Fruit fly (Drosophila melanogaster): ENCODE data around the gene Boh2.

Gene Boh2

DNA sequence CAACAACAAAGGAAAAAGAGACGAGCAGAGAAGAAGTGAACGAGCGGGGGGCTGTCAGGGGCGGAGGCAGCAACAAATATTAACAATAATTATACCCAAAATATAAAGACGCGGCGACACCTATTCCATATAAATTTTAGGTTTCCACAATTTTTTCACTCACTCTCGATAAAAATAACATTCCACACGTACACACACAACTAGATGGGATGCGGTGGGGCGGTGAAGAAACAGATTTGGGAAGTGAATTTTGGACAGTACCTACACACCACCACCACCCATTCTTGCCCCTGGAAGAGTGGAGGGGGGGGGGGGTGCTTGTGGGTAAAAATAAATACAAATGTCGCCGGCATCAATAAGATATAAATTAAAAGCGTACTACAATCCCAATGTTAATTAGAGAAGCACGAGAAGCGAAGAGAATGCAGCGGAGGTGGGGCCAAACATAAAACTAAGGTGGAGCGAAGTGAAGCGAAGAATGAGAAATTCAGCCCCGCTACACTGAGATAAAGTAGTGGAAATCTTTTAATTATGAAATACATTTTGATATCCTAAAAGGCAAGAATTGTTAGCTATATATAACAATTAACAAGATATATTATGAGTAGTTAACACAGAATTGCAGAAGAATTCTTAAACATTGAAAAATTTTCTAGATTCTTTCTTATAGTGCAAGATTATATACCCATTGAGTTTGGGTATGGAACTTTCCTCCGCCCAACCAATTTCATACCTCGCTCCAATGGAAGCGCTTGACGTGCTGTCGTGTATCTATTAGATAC is 29.9 kb downstream of the Boh2 start (continued):
- TF ChIP-seq fd96Cb (tag; optimal IDR thresholded peaks at IDR 0.05) (peak; percentile 72), CG3065 (GFP tag; optimal IDR thresholded peaks at IDR 0.05) (peak; percentile 9), fru (optimal IDR thresholded peaks at IDR 0.05) (no peak), wek (GFP tag; optimal IDR thresholded peaks at IDR 0.05) (no peak), Xbp1 (GFP tag; optimal IDR thresholded peaks at IDR 0.05) (peak; percentile 72), CG12391 (tag; optimal IDR thresholded peaks at IDR 0.05) (peak; percentile 83), stc (GFP tag; IDR thresholded peaks at IDR 0.05) (0 out of 2 replicates have a peak, but pooled peaks have one; percentile 6), Dp (GFP tag; optimal IDR thresholded peaks at IDR 0.05) (no peak), oc (tag; optimal IDR thresholded peaks at IDR 0.05) (peak; percentile 88), dimm (GFP tag; IDR thresholded peaks at IDR 0.05) (peak; percentile 55), eve (GFP tag; optimal IDR thresholded peaks at IDR 0.05) (peak in 1 of 2 experiments; percentile 51), cato (GFP tag; optimal IDR thresholded peaks at IDR 0.05; ENCODE audit: borderline replicate concordance) (peak; percentile 51), grn (GFP tag; optimal IDR thresholded peaks at IDR 0.05) (no peak), CG31388 (GFP tag; optimal IDR thresholded peaks at IDR 0.05) (no peak), Oli (tag; optimal IDR thresholded peaks at IDR 0.05) (peak; percentile 76), Eip74EF (GFP tag; optimal IDR thresholded peaks at IDR 0.05) (peak in 1 of 2 experiments; percentile 32), CG17328 (GFP tag; IDR thresholded peaks at IDR 0.05) (peak; percentile 81), Chrac-16 (GFP tag; optimal IDR thresholded peaks at IDR 0.05) (peak; percentile 60), Scr (GFP tag; IDR thresholded peaks at IDR 0.05; ENCODE audit: partially characterized antibody) (no peak), az2 (GFP tag; optimal IDR thresholded peaks at IDR 0.05) (peak; percentile 75), hbn (GFP tag; IDR thresholded peaks at IDR 0.05; ENCODE audit: partially characterized antibody) (no peak), kay (GFP tag; optimal IDR thresholded peaks at IDR 0.05) (no peak), Atf-2 (GFP tag; optimal IDR thresholded peaks at IDR 0.05) (peak; percentile 43), Myb (GFP tag; optimal IDR thresholded peaks at IDR 0.05) (no peak), ro (GFP tag; IDR thresholded peaks at IDR 0.05) (peak; percentile 72; the same call in 1 of the 2 replicates), CG6854 (GFP tag; optimal IDR thresholded peaks at IDR 0.05) (no peak), tx (GFP tag; optimal IDR thresholded peaks at IDR 0.05) (no peak), row (GFP tag; IDR thresholded peaks at IDR 0.05) (peak; percentile 81), D (optimal IDR thresholded peaks at IDR 0.05) (no peak), D (GFP tag; optimal IDR thresholded peaks at IDR 0.05) (peak; percentile 79), CG2120 (GFP tag; optimal IDR thresholded peaks at IDR 0.05) (no peak), Camta (GFP tag; optimal IDR thresholded peaks at IDR 0.05) (peak; percentile 53), CG5953 (GFP tag; IDR thresholded peaks at IDR 0.05) (no peak), CG4854 (GFP tag; optimal IDR thresholded peaks at IDR 0.05) (no peak), CG15514 (GFP tag; optimal IDR thresholded peaks at IDR 0.05) (no peak), CG12942 (GFP tag; optimal IDR thresholded peaks at IDR 0.05) (peak; percentile 39), CG16815 (GFP tag; optimal IDR thresholded peaks at IDR 0.05) (peak; percentile 50), CG3838 (GFP tag; optimal IDR thresholded peaks at IDR 0.05) (no peak), CG31224 (GFP tag; IDR thresholded peaks at IDR 0.05) (no peak), pzg (GFP tag; optimal IDR thresholded peaks at IDR 0.05) (no peak), nmo (GFP tag; optimal IDR thresholded peaks at IDR 0.05) (peak; percentile 74), CG43689 (GFP tag; IDR thresholded peaks at IDR 0.05) (no peak), Asciz (GFP tag; optimal IDR thresholded peaks at IDR 0.05) (peak; percentile 61), usp (GFP tag; optimal IDR thresholded peaks at IDR 0.05) (no peak), Ptx1 (GFP tag; IDR thresholded peaks at IDR 0.05) (peak; percentile 72), Stat92E (GFP tag; optimal IDR thresholded peaks at IDR 0.05) (no peak), chm (GFP tag; IDR thresholded peaks at IDR 0.05) (peak; percentile 69; the same call in 1 of the 2 replicates), lbe (GFP tag; optimal IDR thresholded peaks at IDR 0.05) (no peak), crol (GFP tag; IDR thresholded peaks at IDR 0.05) (peak; percentile 59; the same call in 1 of the 2 replicates), CG6175 (GFP tag; IDR thresholded peaks at IDR 0.05) (no peak)

Measured in whole organism, embryonic.